Worm (Caenorhabditis elegans): Measurements from ENCODE around the gene C29A12.22.
A peak's percentile ranks its signal among the peaks of the same experiment; 100 is the strongest.

Gene C29A12.22

DNA sequence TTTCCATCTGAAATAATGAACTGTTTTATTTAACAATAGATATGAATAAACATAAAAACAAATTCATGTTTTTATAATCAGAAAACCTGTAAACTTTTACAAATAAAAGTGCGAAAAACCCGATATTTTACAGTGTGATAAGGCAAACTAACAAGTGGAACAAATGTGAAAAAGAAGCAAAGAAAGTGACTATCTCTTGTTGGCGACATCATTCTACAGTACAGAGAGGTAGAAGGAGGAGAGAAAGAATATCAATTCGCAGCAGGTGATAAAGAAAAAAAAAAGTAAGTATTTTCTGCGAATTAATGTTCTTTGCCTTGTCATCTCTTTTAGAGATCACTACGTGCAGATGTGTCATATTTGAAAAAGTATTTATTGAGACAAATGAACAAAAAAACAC is 47.9 kb downstream of the C29A12.22 start:
- TF ChIP-seq ceh-24 (tag; optimal IDR thresholded peaks at IDR 0.05) (no peak), fax-1 (tag; optimal IDR thresholded peaks at IDR 0.05) (no peak), fkh-10 (GFP tag; optimal IDR thresholded peaks at IDR 0.05) (no peak), ceh-19 (GFP tag; optimal IDR thresholded peaks at IDR 0.05) (no peak), lim-6 (tag; optimal IDR thresholded peaks at IDR 0.05) (no peak), pag-3 (tag; optimal IDR thresholded peaks at IDR 0.05; ENCODE audit: borderline replicate concordance) (no peak), ceh-18 (tag; optimal IDR thresholded peaks at IDR 0.05) (no peak), ceh-9 (tag; optimal IDR thresholded peaks at IDR 0.05) (no peak), sdc-2 (tag; optimal IDR thresholded peaks at IDR 0.05) (no peak), pha-2 (tag; optimal IDR thresholded peaks at IDR 0.05) (no peak), zip-5 (tag; optimal IDR thresholded peaks at IDR 0.05) (no peak), K09A11.1 (tag; optimal IDR thresholded peaks at IDR 0.05; ENCODE audit: insufficient read depth) (no peak), syd-9 (tag; optimal IDR thresholded peaks at IDR 0.05) (no peak), hlh-8 (tag; optimal IDR thresholded peaks at IDR 0.05) (no peak), npax-4 (tag; optimal IDR thresholded peaks at IDR 0.05) (no peak), ceh-22 (tag; optimal IDR thresholded peaks at IDR 0.05) (no peak), pha-4 (tag; optimal IDR thresholded peaks at IDR 0.05) (no peak), pat-9 (tag; optimal IDR thresholded peaks at IDR 0.05) (no peak)

DNA sequence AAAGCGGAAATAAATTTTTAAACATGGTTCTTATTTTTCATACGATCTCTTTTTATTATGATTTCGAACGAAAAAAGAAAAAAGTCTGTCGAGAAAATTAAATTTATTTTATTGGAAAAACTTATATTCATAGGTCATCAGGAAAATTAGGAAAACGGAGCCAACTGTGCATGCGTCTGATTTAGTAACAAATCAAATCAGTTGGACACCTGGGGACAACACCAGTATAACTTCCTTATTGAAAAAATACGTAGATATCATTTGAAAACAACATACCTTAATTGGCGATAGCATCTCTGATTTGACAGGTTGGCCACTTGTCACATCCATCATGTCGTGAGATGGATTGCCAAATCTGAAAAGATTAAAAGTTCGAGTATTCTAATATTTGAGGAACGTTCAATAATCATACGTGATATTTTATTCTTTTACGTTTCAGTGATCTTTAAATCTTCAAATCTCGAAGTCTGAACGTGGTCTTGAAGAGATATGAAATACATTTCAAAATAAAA is 48.7 kb downstream of the C29A12.22 start:
- TF ChIP-seq unc-86 (tag; optimal IDR thresholded peaks at IDR 0.05) (no peak), pha-4 (tag; optimal IDR thresholded peaks at IDR 0.05) (no peak), ttx-3 (tag; optimal IDR thresholded peaks at IDR 0.05) (no peak), ceh-22 (tag; optimal IDR thresholded peaks at IDR 0.05) (no peak), unc-3 (GFP tag; conservative IDR thresholded peaks at IDR 0.05) (no peak), unc-3 (tag; optimal IDR thresholded peaks at IDR 0.05) (no peak), K09A11.1 (tag; optimal IDR thresholded peaks at IDR 0.05; ENCODE audit: insufficient read depth) (no peak), sdc-2 (tag; optimal IDR thresholded peaks at IDR 0.05) (no peak), fkh-10 (GFP tag; optimal IDR thresholded peaks at IDR 0.05) (no peak), rnt-1 (tag; optimal IDR thresholded peaks at IDR 0.05) (no peak), tbx-7 (tag; optimal IDR thresholded peaks at IDR 0.05) (no peak), F13H6.1 (tag; optimal IDR thresholded peaks at IDR 0.05) (no peak)

DNA sequence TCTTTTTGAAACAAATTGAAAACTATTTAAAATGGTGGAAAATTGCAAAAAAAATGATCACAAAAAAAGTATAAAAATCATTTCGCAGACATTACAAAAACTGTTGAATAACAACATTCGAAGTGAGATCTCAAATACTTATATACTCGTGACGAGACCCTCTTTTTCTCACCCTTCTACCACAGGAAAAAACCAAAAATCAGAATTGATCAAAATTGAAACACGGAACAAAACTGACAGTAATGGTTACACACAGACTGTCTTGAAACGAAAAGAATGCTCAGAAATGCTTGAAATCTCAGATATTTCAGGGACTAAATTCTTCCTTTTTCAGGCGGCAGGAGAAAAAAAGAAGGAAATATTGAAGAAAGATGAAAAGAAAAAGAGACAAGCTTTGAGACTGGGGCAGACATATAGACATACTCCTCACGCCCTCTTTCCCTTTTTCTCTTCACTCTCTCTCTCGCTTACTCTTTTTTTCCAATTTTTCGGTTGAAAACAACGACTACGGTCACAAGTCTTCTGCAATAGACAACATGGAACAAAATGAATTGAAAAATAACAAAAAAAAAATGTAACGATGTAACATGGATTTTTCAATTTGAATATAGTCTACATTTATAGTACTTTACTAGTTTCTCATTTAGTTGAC is 49.9 kb downstream of the C29A12.22 start:
- TF ChIP-seq nfya-1 (tag; optimal IDR thresholded peaks at IDR 0.05), result peak; percentile 5
- TF ChIP-seq ttx-3 (tag; optimal IDR thresholded peaks at IDR 0.05), result no peak
- no peak for TF ChIP-seq ceh-48 (tag; optimal IDR thresholded peaks at IDR 0.05)

All from whole organism, late embryonic.